Fruit fly (Drosophila melanogaster): ENCODE data around the gene CG31464.

CG31464 gene

DNA sequence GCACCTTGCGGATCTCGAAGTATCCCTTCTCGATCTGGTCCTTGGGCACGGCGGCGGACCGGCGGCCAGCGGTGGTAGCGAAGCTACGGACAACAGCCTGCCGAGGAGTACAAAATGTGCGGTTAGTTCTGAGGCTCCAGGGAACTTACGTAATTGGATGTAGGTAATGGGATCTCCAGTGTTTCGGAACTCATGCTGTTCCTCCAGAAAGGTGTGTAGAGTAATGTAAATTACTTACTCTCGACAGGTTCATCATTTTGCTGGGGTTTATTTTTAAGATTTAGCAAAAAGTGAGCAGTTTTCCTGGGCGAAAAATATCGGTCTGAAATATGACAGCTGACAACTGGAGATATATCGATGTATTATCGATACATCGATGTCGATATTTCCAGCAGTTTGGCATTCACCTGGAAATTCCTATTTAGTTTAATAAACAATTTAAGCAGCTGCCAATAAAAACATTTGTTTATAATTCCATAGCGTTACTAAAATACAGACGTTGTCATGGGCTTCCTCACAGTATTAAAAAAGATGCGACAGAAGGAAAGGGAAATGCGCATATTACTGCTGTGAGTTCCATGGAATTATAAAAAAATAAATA is 49.7 kb downstream of the CG31464 start, which contains the start of the genes COX7A and Arl2 (continued):
- TF ChIP-seq CG42726 (GFP tag; IDR thresholded peaks at IDR 0.05; ENCODE audit: partially characterized antibody): peak; percentile 87; the same call in 1 of the 2 replicates
- peak; percentile 34 to 83 for TF ChIP-seq crp (GFP tag; optimal IDR thresholded peaks at IDR 0.05)
- peak; percentile 93 for TF ChIP-seq BEAF-32 (GFP tag; optimal IDR thresholded peaks at IDR 0.05)
- TF ChIP-seq sna (GFP tag; IDR thresholded peaks at IDR 0.05; ENCODE audit: partially characterized antibody): peak; percentile 94
- TF ChIP-seq CG2712 (tag; optimal IDR thresholded peaks at IDR 0.05): peak; percentile 22
- TF ChIP-seq CG2129 (GFP tag; IDR thresholded peaks at IDR 0.05; ENCODE audit: partially characterized antibody): peak; percentile 94
- TF ChIP-seq CG2202 (tag; optimal IDR thresholded peaks at IDR 0.05): no peak
- TF ChIP-seq MBD-R2 (GFP tag; IDR thresholded peaks at IDR 0.05): peak; percentile 90
- TF ChIP-seq CG1603 (tag; optimal IDR thresholded peaks at IDR 0.05): peak; percentile 56
- TF ChIP-seq nerfin-1 (tag; optimal IDR thresholded peaks at IDR 0.05): peak; percentile 14
- peak; percentile 60 for TF ChIP-seq Ets97D (GFP tag; optimal IDR thresholded peaks at IDR 0.05)
- TF ChIP-seq Dll (GFP tag; IDR thresholded peaks at IDR 0.05; ENCODE audit: partially characterized antibody): peak; percentile 94
- peak in 1 of 2 experiments; percentile 1 for TF ChIP-seq insv (GFP tag; optimal IDR thresholded peaks at IDR 0.05)
- TF ChIP-seq mld (GFP tag; IDR thresholded peaks at IDR 0.05; ENCODE audit: partially characterized antibody): peak; percentile 93
- TF ChIP-seq CG12659 (GFP tag; optimal IDR thresholded peaks at IDR 0.05): peak; percentile 72
- peak; percentile 92 for TF ChIP-seq knrl (GFP tag; IDR thresholded peaks at IDR 0.05; ENCODE audit: partially characterized antibody)
- TF ChIP-seq sug (tag; optimal IDR thresholded peaks at IDR 0.05): peak; percentile 24
- TF ChIP-seq Myb (GFP tag; optimal IDR thresholded peaks at IDR 0.05): peak; percentile 1
- TF ChIP-seq Scr (GFP tag; IDR thresholded peaks at IDR 0.05; ENCODE audit: partially characterized antibody): peak; percentile 93
- TF ChIP-seq lov (optimal IDR thresholded peaks at IDR 0.05): no peak
- no peak for TF ChIP-seq lov (GFP tag; IDR thresholded peaks at IDR 0.05)
- TF ChIP-seq unc-4 (GFP tag; IDR thresholded peaks at IDR 0.05; ENCODE audit: partially characterized antibody): peak; percentile 95
- TF ChIP-seq CG4404 (GFP tag; IDR thresholded peaks at IDR 0.05): no peak
- TF ChIP-seq seq (GFP tag; IDR thresholded peaks at IDR 0.05): no peak
- no peak for TF ChIP-seq CG18599 (GFP tag; optimal IDR thresholded peaks at IDR 0.05)
- TF ChIP-seq Nf-YC (tag; optimal IDR thresholded peaks at IDR 0.05): peak; percentile 34
- TF ChIP-seq E2f2 (GFP tag; IDR thresholded peaks at IDR 0.05): peak; percentile 56
- TF ChIP-seq amos (GFP tag; IDR thresholded peaks at IDR 0.05; ENCODE audit: partially characterized antibody): peak; percentile 96
- TF ChIP-seq CG3995 (GFP tag; optimal IDR thresholded peaks at IDR 0.05): peak; percentile 18
- TF ChIP-seq CG2120 (GFP tag; optimal IDR thresholded peaks at IDR 0.05): peak; percentile 11
- peak; percentile 47; the same call in 1 of the 2 replicates for TF ChIP-seq CG32532 (GFP tag; IDR thresholded peaks at IDR 0.05)
- peak; percentile 44 for TF ChIP-seq CG14710 (tag; optimal IDR thresholded peaks at IDR 0.05)
- no peak for TF ChIP-seq CG11085 (GFP tag; IDR thresholded peaks at IDR 0.05)
- no peak for TF ChIP-seq GATAe (GFP tag; conservative IDR thresholded peaks at IDR 0.05)
- peak; percentile 88 for TF ChIP-seq CG4617 (GFP tag; optimal IDR thresholded peaks at IDR 0.05; ENCODE audit: borderline replicate concordance)
- no peak for TF ChIP-seq Dfd (GFP tag; optimal IDR thresholded peaks at IDR 0.05)
- 0 out of 2 replicates have a peak, but pooled peaks have one; percentile 23 for TF ChIP-seq Atf6 (GFP tag; IDR thresholded peaks at IDR 0.05)
- peak; percentile 75 for TF ChIP-seq trem (tag; optimal IDR thresholded peaks at IDR 0.05)
- peak; percentile 95 for TF ChIP-seq hbn (GFP tag; IDR thresholded peaks at IDR 0.05; ENCODE audit: partially characterized antibody)
